Worm (Caenorhabditis elegans): Measurements from ENCODE around the gene F53C3.8.

ce11 chrII:3906615-3907190 is 15.5 kb downstream of the F53C3.8 start, which contains the start of the genes F53C3.11 and fbxb-103:
- TF ChIP-seq nhr-43 (tag; optimal IDR thresholded peaks at IDR 0.05; ENCODE audit: poor library complexity, severe bottlenecking) (no peak), egl-27 (tag; optimal IDR thresholded peaks at IDR 0.05) (no peak), ceh-82 (tag; optimal IDR thresholded peaks at IDR 0.05) (no peak), pqm-1 (tag; optimal IDR thresholded peaks at IDR 0.05) (no peak), ztf-4 (tag; optimal IDR thresholded peaks at IDR 0.05) (no peak), nhr-25 (tag; optimal IDR thresholded peaks at IDR 0.05) (no peak), elt-1 (tag; optimal IDR thresholded peaks at IDR 0.05) (no peak), nhr-11 (tag; optimal IDR thresholded peaks at IDR 0.05) (no peak), unc-62 (GFP tag; optimal IDR thresholded peaks at IDR 0.05) (no peak)

Data from whole organism, L3 larva.